Fruit fly (Drosophila melanogaster) whole organism, embryonic: ENCODE measurements around the gene Fancl.

Source experiments
- Abd-B ChIP-seq: fragments of 200-800 bp; sonication (Bioruptor generic); optimal IDR thresholded peaks from 2 replicates; lab custom pipeline; 2018; ENCODE audit warnings: missing biosample characterization, mild to moderate bottlenecking, missing genetic modification characterization, moderate library complexity
- Atf-2 ChIP-seq: fragments of 200-800 bp; sonication (Bioruptor generic); optimal IDR thresholded peaks from 2 replicates; lab custom pipeline; 2016; ENCODE audit warnings: missing biosample characterization, missing genetic modification characterization
- B-H1 ChIP-seq: fragments of 200-800 bp; sonication (Bioruptor generic); IDR thresholded peaks from 3 replicates; pipeline ENCODE4 v1.3.6; 2022; ENCODE audit warnings: missing biosample characterization, missing genetic modification characterization
- CG11695 ChIP-seq: fragments of 200-800 bp; sonication (Bioruptor generic); IDR thresholded peaks from 3 replicates; pipeline ENCODE4 v1.3.6; 2022; ENCODE audit warnings: missing biosample characterization, missing genetic modification characterization
- CG15269 ChIP-seq: fragments of 200-800 bp; sonication (Bioruptor generic); optimal IDR thresholded peaks from 2 replicates; lab custom pipeline; 2018; ENCODE audit warnings: missing biosample characterization, mild to moderate bottlenecking, missing genetic modification characterization, moderate library complexity
- CG16779 ChIP-seq: fragments of 200-800 bp; sonication (Bioruptor generic); IDR thresholded peaks from 2 replicates; pipeline ENCODE4 v1.3.6; 2022; ENCODE audit warnings: missing biosample characterization, missing genetic modification characterization
- CG17186 ChIP-seq: fragments of 200-800 bp; sonication (Bioruptor generic); optimal IDR thresholded peaks from 3 replicates; lab custom pipeline; 2017; ENCODE audit warnings: missing biosample characterization, missing genetic modification reagents, missing genetic modification characterization
- CG17328 ChIP-seq: fragments of 200-800 bp; sonication (Bioruptor generic); IDR thresholded peaks from 2 replicates; pipeline ENCODE4 v1.3.6; 2022; ENCODE audit warnings: missing biosample characterization, missing genetic modification characterization
- CG2116 ChIP-seq: fragments of 200-800 bp; sonication (Bioruptor generic); optimal IDR thresholded peaks from 3 replicates; lab custom pipeline; 2018; ENCODE audit warnings: missing biosample characterization, mild to moderate bottlenecking, missing genetic modification characterization
- CG30020 ChIP-seq: fragments of 200-800 bp; optimal IDR thresholded peaks from 2 replicates; lab custom pipeline; 2019; ENCODE audit warnings: missing biosample characterization, mild to moderate bottlenecking, missing genetic modification characterization, moderate library complexity
- CG7987 ChIP-seq: fragments of 200-800 bp; sonication (Bioruptor generic); optimal IDR thresholded peaks from 2 replicates; lab custom pipeline; 2018; ENCODE audit warnings: missing biosample characterization, mild to moderate bottlenecking, missing genetic modification characterization, moderate library complexity
- ERR ChIP-seq: fragments of 200-800 bp; sonication (Bioruptor generic); optimal IDR thresholded peaks from 2 replicates; lab custom pipeline; 2016; ENCODE audit warnings: missing biosample characterization, missing genetic modification characterization
- Ets65A ChIP-seq: fragments of 200-800 bp; sonication (Bioruptor generic); peaks from one replicate; lab custom pipeline; 2016; ENCODE audit warnings: missing biosample characterization, missing genetic modification characterization
- HLH54F ChIP-seq: fragments of 200-800 bp; sonication (Bioruptor generic); optimal IDR thresholded peaks from 3 replicates; lab custom pipeline; 2016; ENCODE audit warnings: missing biosample characterization, missing genetic modification characterization
- HmgZ ChIP-seq: fragments of 200-800 bp; sonication (Bioruptor generic); optimal IDR thresholded peaks from 2 replicates; lab custom pipeline; 2018; ENCODE audit warnings: missing biosample characterization, mild to moderate bottlenecking, missing genetic modification characterization
- Hmr ChIP-seq: fragments of 200-800 bp; sonication (Bioruptor generic); optimal IDR thresholded peaks from 3 replicates; lab custom pipeline; 2017; ENCODE audit warnings: mild to moderate bottlenecking, missing biosample characterization, missing genetic modification reagents, missing genetic modification characterization
- Mrtf ChIP-seq: fragments of 200-800 bp; sonication (Bioruptor generic); IDR thresholded peaks from 3 replicates; pipeline ENCODE4 v1.3.6; 2022; ENCODE audit warnings: missing biosample characterization, missing genetic modification characterization
- Sry-δ ChIP-seq: fragments of 200-800 bp; sonication (Bioruptor generic); optimal IDR thresholded peaks from 2 replicates; lab custom pipeline; 2016; ENCODE audit warnings: missing biosample characterization, missing genetic modification characterization
- Vsx1 ChIP-seq: fragments of 200-800 bp; sonication (Bioruptor generic); optimal IDR thresholded peaks from 2 replicates; lab custom pipeline; 2017; ENCODE audit warnings: missing biosample characterization, mild to moderate bottlenecking, missing genetic modification characterization, missing genetic modification reagents
- Xbp1 ChIP-seq: fragments of 200-800 bp; sonication (Bioruptor generic); optimal IDR thresholded peaks from 3 replicates; lab custom pipeline; 2016; ENCODE audit warnings: missing biosample characterization, mild to moderate bottlenecking, missing genetic modification characterization
- Xrp1 ChIP-seq: fragments of 200-800 bp; sonication (Bioruptor generic); IDR thresholded peaks from 2 replicates; pipeline ENCODE4 v1.3.6; 2022; ENCODE audit warnings: missing biosample characterization, missing genetic modification characterization
- ac ChIP-seq: fragments of 200-800 bp; sonication (Bioruptor generic); optimal IDR thresholded peaks from 3 replicates; lab custom pipeline; 2017; ENCODE audit warnings: missing biosample characterization, mild to moderate bottlenecking, missing genetic modification characterization
- aop ChIP-seq: fragments of 200-800 bp; sonication (Bioruptor generic); IDR thresholded peaks from 2 replicates; pipeline ENCODE4 v1.3.6; 2022; ENCODE audit warnings: missing biosample characterization, missing genetic modification characterization
- cad ChIP-seq: fragments of >200 bp; optimal IDR thresholded peaks from 2 replicates; lab custom pipeline; 2017; ENCODE audit warnings: missing biosample characterization, missing genetic modification characterization
- cg ChIP-seq: fragments of 200-800 bp; sonication (Bioruptor generic); optimal IDR thresholded peaks from 3 replicates; lab custom pipeline; 2019; ENCODE audit warnings: missing biosample characterization, mild to moderate bottlenecking, missing genetic modification characterization, moderate library complexity
- chinmo ChIP-seq: fragments of 200-800 bp; sonication (Bioruptor generic); IDR thresholded peaks from 4 replicates; pipeline ENCODE4 v1.3.6; 2022; ENCODE audit warnings: missing biosample characterization, missing genetic modification characterization; ENCODE audit not compliant: partially characterized antibody
- crol ChIP-seq: fragments of 200-800 bp; sonication (Bioruptor generic); IDR thresholded peaks from 2 replicates; pipeline ENCODE4 v1.3.6; 2022; ENCODE audit warnings: missing biosample characterization, missing genetic modification characterization
- grn ChIP-seq: fragments of 200-800 bp; sonication (Bioruptor generic); optimal IDR thresholded peaks from 3 replicates; lab custom pipeline; 2017; ENCODE audit warnings: missing biosample characterization, missing genetic modification characterization
- ken ChIP-seq: fragments of 200-800 bp; sonication (Bioruptor generic); IDR thresholded peaks from 3 replicates; pipeline ENCODE4 v1.3.6; 2022; ENCODE audit warnings: missing biosample characterization, missing genetic modification characterization
- lilli ChIP-seq: fragments of 200-800 bp; sonication (Bioruptor generic); optimal IDR thresholded peaks from 3 replicates; lab custom pipeline; 2016; ENCODE audit warnings: missing biosample characterization, missing genetic modification characterization
- mam ChIP-seq: fragments of 200-800 bp; sonication (Bioruptor generic); optimal IDR thresholded peaks from 3 replicates; lab custom pipeline; 2016; ENCODE audit warnings: missing biosample characterization, missing genetic modification characterization
- nerfin-2 ChIP-seq: fragments of 200-800 bp; sonication (Bioruptor generic); IDR thresholded peaks from 2 replicates; pipeline ENCODE4 v1.3.6; 2022; ENCODE audit warnings: missing biosample characterization, missing genetic modification characterization; ENCODE audit not compliant: partially characterized antibody
- odd ChIP-seq: fragments of 200-800 bp; sonication (Bioruptor generic); optimal IDR thresholded peaks from 2 replicates; lab custom pipeline; 2017; ENCODE audit warnings: missing biosample characterization, mild to moderate bottlenecking, missing genetic modification characterization
- onecut ChIP-seq: fragments of 200-800 bp; sonication (Bioruptor generic); IDR thresholded peaks from 2 replicates; pipeline ENCODE4 v1.3.6; 2022; ENCODE audit warnings: missing biosample characterization, missing genetic modification characterization
- pnt ChIP-seq: fragments of 200-800 bp; sonication (Bioruptor generic); optimal IDR thresholded peaks from 3 replicates; lab custom pipeline; 2016; ENCODE audit warnings: missing biosample characterization, missing genetic modification characterization
- pum ChIP-seq: fragments of 200-800 bp; sonication (Bioruptor generic); optimal IDR thresholded peaks from 2 replicates; lab custom pipeline; 2016; ENCODE audit warnings: missing biosample characterization, missing genetic modification characterization
- sima ChIP-seq: fragments of 200-800 bp; sonication (Bioruptor generic); optimal IDR thresholded peaks from 2 replicates; lab custom pipeline; 2016; ENCODE audit warnings: missing biosample characterization, missing genetic modification characterization
- slbo ChIP-seq: fragments of 200-800 bp; sonication (Bioruptor generic); IDR thresholded peaks from 2 replicates; pipeline ENCODE4 v1.3.6; 2022; ENCODE audit warnings: missing biosample characterization, missing genetic modification characterization
- sr ChIP-seq: fragments of 200-800 bp; sonication (Bioruptor generic); IDR thresholded peaks from 3 replicates; pipeline ENCODE4 v1.3.6; 2022; ENCODE audit warnings: missing biosample characterization, missing genetic modification characterization
- ssp ChIP-seq: fragments of 200-800 bp; sonication (Bioruptor generic); IDR thresholded peaks from 2 replicates; pipeline ENCODE4 v1.3.6; 2022; ENCODE audit warnings: missing biosample characterization, missing genetic modification characterization
- tna ChIP-seq: fragments of 200-800 bp; sonication (Bioruptor generic); IDR thresholded peaks from 2 replicates; pipeline ENCODE4 v1.3.6; 2022; ENCODE audit warnings: missing biosample characterization, missing genetic modification characterization; ENCODE audit not compliant: partially characterized antibody

The Fancl gene

DNA sequence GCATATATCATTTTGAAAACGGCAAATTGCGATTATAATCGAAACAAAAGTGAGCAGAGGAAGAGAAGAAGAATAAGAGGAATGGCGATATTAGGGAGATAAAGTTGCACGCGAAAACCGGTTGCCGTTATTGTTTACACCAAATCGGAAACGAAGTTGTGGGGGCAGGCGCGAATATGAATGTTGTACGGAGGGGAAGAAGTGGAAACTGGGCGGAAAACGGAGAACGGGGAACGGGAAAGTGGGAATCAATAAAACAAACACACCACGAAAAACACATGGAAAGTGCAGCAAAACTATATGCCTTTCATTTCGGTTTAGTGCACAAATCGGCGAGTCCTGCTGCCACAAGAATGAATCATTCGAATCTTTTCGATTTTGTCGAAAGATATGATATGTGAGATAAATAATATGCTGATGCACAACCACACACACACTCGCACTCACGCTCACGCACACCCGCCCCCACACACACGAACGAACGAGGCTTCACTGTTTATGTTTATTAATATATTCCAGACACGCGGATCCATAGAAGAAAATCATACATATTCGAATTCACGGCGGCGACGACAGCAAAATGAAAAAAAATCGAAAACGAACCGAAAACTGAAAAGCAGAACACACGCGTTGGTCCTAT, 10.5 kb downstream of the Fancl start:
- TF ChIP-seq HLH54F (GFP tag; lab: Kevin White, UChicago), result no peak
- no peak for TF ChIP-seq Hmr (GFP tag; lab: Kevin White, UChicago)
- TF ChIP-seq CG2116 (GFP tag; lab: Kevin White, UChicago), result no peak
- peak; percentile 10; the same call in 1 of the 2 replicates for TF ChIP-seq nerfin-2 (GFP tag; lab: Robert Waterston, UW)
- 0 out of 2 replicates have a peak, but pooled peaks have one; percentile 10 for TF ChIP-seq tna (GFP tag; lab: Robert Waterston, UW)
- no peak for TF ChIP-seq Xrp1 (GFP tag; lab: Robert Waterston, UW)
- TF ChIP-seq crol (GFP tag; lab: Robert Waterston, UW), result peak; percentile 80
- TF ChIP-seq CG11695 (GFP tag; lab: Robert Waterston, UW), result no peak
- TF ChIP-seq chinmo, result no peak
- TF ChIP-seq Xbp1, result no peak
- no peak for TF ChIP-seq sima (GFP tag; lab: Kevin White, UChicago)
- no peak for TF ChIP-seq odd (GFP tag; lab: Kevin White, UChicago)
- TF ChIP-seq CG17328, result no peak
- no peak for TF ChIP-seq Sry-δ (GFP tag; lab: Kevin White, UChicago)
- TF ChIP-seq CG30020 (tag; lab: Kevin White, UChicago), result no peak
- TF ChIP-seq pum (GFP tag; lab: Kevin White, UChicago), result no peak
- TF ChIP-seq cg (GFP tag; lab: Kevin White, UChicago), result peak; percentile 70
- no peak for TF ChIP-seq Ets65A (GFP tag; lab: Kevin White, UChicago)
- TF ChIP-seq sr, result peak; percentile 89
- TF ChIP-seq grn (GFP tag; lab: Kevin White, UChicago), result peak; percentile 3
- no peak for TF ChIP-seq slbo (GFP tag; lab: Robert Waterston, UW)
- no peak for TF ChIP-seq Abd-B
- peak; percentile 66 for TF ChIP-seq onecut (GFP tag; lab: Robert Waterston, UW)
- TF ChIP-seq ERR (GFP tag; lab: Kevin White, UChicago), result no peak
- TF ChIP-seq Atf-2 (GFP tag; lab: Kevin White, UChicago), result no peak
- no peak for TF ChIP-seq ssp (GFP tag; lab: Robert Waterston, UW)
- TF ChIP-seq lilli (GFP tag; lab: Kevin White, UChicago), result no peak

DNA sequence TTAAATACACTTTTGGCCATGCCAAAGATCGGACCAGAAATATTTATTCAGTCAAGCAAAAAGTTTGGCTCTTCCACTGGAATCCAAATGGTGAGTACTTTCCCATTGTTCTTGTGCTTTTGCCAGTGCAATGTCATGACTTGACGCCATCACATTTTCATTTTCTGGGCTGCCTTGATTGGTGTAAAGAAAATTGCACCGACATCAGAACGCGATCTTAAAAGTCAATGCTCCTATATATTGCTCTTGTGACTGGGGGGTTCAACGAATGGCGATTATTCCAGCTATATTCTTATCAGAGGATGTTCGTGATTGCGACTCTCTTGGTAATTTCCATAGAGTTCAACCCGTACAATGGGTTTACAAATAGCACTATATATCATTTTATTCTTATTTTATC, 12.2 kb downstream of the Fancl start:
- TF ChIP-seq mam (no peak), ac (no peak), CG17186 (GFP tag; lab: Kevin White, UChicago) (no peak), HmgZ (tag; lab: Kevin White, UChicago) (no peak), odd (GFP tag; lab: Kevin White, UChicago) (no peak), B-H1 (GFP tag; lab: Robert Waterston, UW) (no peak), ERR (GFP tag; lab: Kevin White, UChicago) (no peak), CG16779 (GFP tag; lab: Robert Waterston, UW) (no peak), aop (no peak), Abd-B (no peak), CG7987 (GFP tag; lab: Kevin White, UChicago) (no peak), Vsx1 (GFP tag; lab: Kevin White, UChicago) (no peak), Mrtf (GFP tag; lab: Robert Waterston, UW) (no peak), pnt (GFP tag; lab: Kevin White, UChicago) (no peak), CG15269 (tag; lab: Kevin White, UChicago) (no peak), cad (GFP tag; lab: Kevin White, UChicago) (no peak), ken (GFP tag; lab: Robert Waterston, UW) (no peak)
